Fruit fly (Drosophila melanogaster): ENCODE data around the gene shv.

dm6 chr2L:487171-487570 is 34.3 kb downstream of the shv start:
- no peak for TF ChIP-seq ttk (optimal IDR thresholded peaks at IDR 0.05)
- TF ChIP-seq h (optimal IDR thresholded peaks at IDR 0.05), result no peak
- no peak for TF ChIP-seq Myc (optimal IDR thresholded peaks at IDR 0.05)
- TF ChIP-seq psq (optimal IDR thresholded peaks at IDR 0.05), result no peak
- no peak for TF ChIP-seq insv (optimal IDR thresholded peaks at IDR 0.05)
